Worm (Caenorhabditis elegans) whole organism, L3 larva: ENCODE results near the gene rpb-4.
"Not testable (repeated sequence)": the region's sequence is repeated elsewhere in the genome, so short reads cannot be mapped to it uniquely, and the experiment has no call there.

Experiments
- ZK546.5 ChIP-seq: sonication (generic microtip); optimal IDR thresholded peaks from 2 replicates; lab custom pipeline; 2017; ENCODE audit warnings: missing biosample characterization, missing genetic modification characterization
- ama-1 ChIP-seq: fragments of 150-350 bp; optimal IDR thresholded peaks from 2 replicates; lab custom pipeline; 2018
- ceh-16 ChIP-seq: sonication (generic microtip); optimal IDR thresholded peaks from 2 replicates; lab custom pipeline; 2017; ENCODE audit warnings: missing biosample characterization, missing genetic modification characterization
- ceh-9 ChIP-seq: sonication (generic microtip); optimal IDR thresholded peaks from 2 replicates; lab custom pipeline; 2018; ENCODE audit warnings: missing biosample characterization, missing genetic modification characterization
- daf-12 ChIP-seq: fragments of 150-350 bp; optimal IDR thresholded peaks from 2 replicates; lab custom pipeline; 2014; ENCODE audit warnings: missing biosample characterization, missing genetic modification reagents, missing genetic modification characterization
- egl-27 ChIP-seq: sonication (generic microtip); optimal IDR thresholded peaks from 4 replicates; lab custom pipeline; 2017; ENCODE audit warnings: missing biosample characterization, missing genetic modification reagents, missing genetic modification characterization
- elt-1 ChIP-seq: fragments of 150-350 bp; optimal IDR thresholded peaks from 2 replicates; lab custom pipeline; 2014; ENCODE audit warnings: missing biosample characterization, missing genetic modification characterization
- elt-2 ChIP-seq: sonication (generic microtip); optimal IDR thresholded peaks from 2 replicates; lab custom pipeline; 2016; ENCODE audit warnings: missing genetic modification reagents, mild to moderate bottlenecking, missing genetic modification characterization, missing compliant biosample characterization
- fos-1 ChIP-seq: fragments of 150-350 bp; optimal IDR thresholded peaks from 2 replicates; lab custom pipeline; 2014; ENCODE audit warnings: missing biosample characterization, missing genetic modification characterization
- lin-39 ChIP-seq: fragments of 150-350 bp; optimal IDR thresholded peaks from 2 replicates; lab custom pipeline; 2018; ENCODE audit warnings: missing biosample characterization, missing genetic modification reagents, missing genetic modification characterization
- mml-1 ChIP-seq: fragments of 150-350 bp; sonication (generic microtip); optimal IDR thresholded peaks from 3 replicates; lab custom pipeline; 2014; ENCODE audit warnings: missing biosample characterization, missing genetic modification characterization
- nfya-1 ChIP-seq: sonication (generic microtip); optimal IDR thresholded peaks from 2 replicates; lab custom pipeline; 2017; ENCODE audit warnings: missing genetic modification characterization, mild to moderate bottlenecking, missing compliant biosample characterization, antibody characterized with exemption, moderate library complexity; ENCODE audit not compliant: insufficient read depth
- nhr-11 ChIP-seq: fragments of 150-350 bp; optimal IDR thresholded peaks from 2 replicates; lab custom pipeline; 2014; ENCODE audit warnings: missing biosample characterization, missing genetic modification characterization
- nhr-237 ChIP-seq: fragments of 150-350 bp; optimal IDR thresholded peaks from 2 replicates; lab custom pipeline; 2014; ENCODE audit warnings: missing biosample characterization, missing genetic modification characterization
- nhr-28 ChIP-seq: fragments of 150-350 bp; optimal IDR thresholded peaks from 2 replicates; lab custom pipeline; 2014; ENCODE audit warnings: missing biosample characterization, missing genetic modification characterization
- nhr-43 ChIP-seq: sonication (generic microtip); optimal IDR thresholded peaks from 2 replicates; lab custom pipeline; 2016; ENCODE audit warnings: mild to moderate bottlenecking, missing genetic modification characterization, missing compliant biosample characterization; ENCODE audit not compliant: poor library complexity, severe bottlenecking
- nhr-76 ChIP-seq: fragments of 150-350 bp; sonication (generic microtip); optimal IDR thresholded peaks from 5 replicates; lab custom pipeline; 2014; ENCODE audit warnings: missing biosample characterization, missing genetic modification characterization
- nhr-77 ChIP-seq: fragments of 150-350 bp; optimal IDR thresholded peaks from 2 replicates; lab custom pipeline; 2014; ENCODE audit warnings: missing biosample characterization, missing genetic modification characterization
- pha-4 ChIP-seq: fragments of 150-350 bp; optimal IDR thresholded peaks from 2 replicates; lab custom pipeline; 2014; ENCODE audit warnings: missing biosample characterization, missing genetic modification reagents, missing genetic modification characterization
- sea-2 ChIP-seq: fragments of 150-350 bp; sonication (generic microtip); optimal IDR thresholded peaks from 4 replicates; lab custom pipeline; 2014; ENCODE audit warnings: missing biosample characterization, missing genetic modification reagents, missing genetic modification characterization
- skn-1 ChIP-seq: fragments of 150-350 bp; optimal IDR thresholded peaks from 2 replicates; lab custom pipeline; 2014; ENCODE audit warnings: missing biosample characterization, missing genetic modification characterization
- snpc-4 ChIP-seq: fragments of 150-350 bp; optimal IDR thresholded peaks from 2 replicates; lab custom pipeline; 2014; ENCODE audit warnings: missing biosample characterization, missing genetic modification characterization
- tbx-2 ChIP-seq: sonication (generic microtip); optimal IDR thresholded peaks from 2 replicates; lab custom pipeline; 2016; ENCODE audit warnings: mild to moderate bottlenecking, missing genetic modification characterization, missing compliant biosample characterization
- unc-62 ChIP-seq: fragments of 150-350 bp; sonication (generic microtip); optimal IDR thresholded peaks from 4 replicates; lab custom pipeline; 2014; ENCODE audit warnings: missing biosample characterization, missing genetic modification reagents, missing genetic modification characterization
- zag-1 ChIP-seq: fragments of 150-350 bp; optimal IDR thresholded peaks from 2 replicates; lab custom pipeline; 2014; ENCODE audit warnings: missing biosample characterization, missing genetic modification characterization
- ztf-11 ChIP-seq: fragments of 150-350 bp; optimal IDR thresholded peaks from 2 replicates; lab custom pipeline; 2014; ENCODE audit warnings: missing biosample characterization, missing genetic modification characterization
- ztf-4 ChIP-seq: fragments of 150-350 bp; optimal IDR thresholded peaks from 2 replicates; lab custom pipeline; 2014; ENCODE audit warnings: missing biosample characterization, missing genetic modification characterization

The rpb-4 gene

ce11 chrII:7363990-7364455, 10.3 kb upstream of the rpb-4 start, which contains the start of gene msra-1 (continued):
- TF ChIP-seq ztf-11: no peak
- no peak for TF ChIP-seq unc-62
- no peak for TF ChIP-seq ztf-4 (tag; lab: Kevin White, UChicago)
- TF ChIP-seq ama-1 (lab: Kevin White, UChicago): no peak
- TF ChIP-seq nhr-237 (tag; lab: Kevin White, UChicago): no peak

ce11 chrII:7368761-7369160, 5.5 kb upstream of the rpb-4 start, which contains the start of gene F43E2.6:
TSS of gene F43E2.6 (minus strand) at chrII:7368861.
- TF ChIP-seq nhr-237 (tag; lab: Kevin White, UChicago): no peak
- TF ChIP-seq nhr-28 (tag; lab: Kevin White, UChicago): no peak
- TF ChIP-seq ztf-11: no peak
- no peak for TF ChIP-seq ceh-16 (tag; lab: Kevin White, UChicago)
- no peak for TF ChIP-seq fos-1 (tag; lab: Kevin White, UChicago)
- TF ChIP-seq daf-12 (tag; lab: Kevin White, UChicago): no peak
- TF ChIP-seq ZK546.5 (tag; lab: Kevin White, UChicago): no peak
- TF ChIP-seq zag-1 (tag; lab: Kevin White, UChicago): no peak
- TF ChIP-seq snpc-4 (tag; lab: Kevin White, UChicago): no peak

DNA sequence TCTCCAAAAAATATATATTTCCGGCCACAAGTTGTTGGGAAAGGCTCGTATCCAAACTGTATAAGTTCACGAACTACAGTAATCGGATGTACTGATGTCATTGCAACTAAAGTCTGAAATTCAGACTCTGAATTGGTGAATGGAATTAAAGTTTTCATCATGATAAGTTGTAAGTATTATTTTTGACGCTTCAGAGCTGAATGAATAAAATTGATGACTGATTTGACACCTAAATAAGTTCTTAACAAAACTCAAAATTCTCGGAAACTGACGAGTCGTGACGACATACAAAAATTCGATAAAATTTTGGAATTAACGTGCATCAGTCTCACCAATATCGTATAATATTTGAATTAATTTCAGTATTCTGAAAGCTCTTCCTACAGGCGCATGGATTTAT, 4.1 kb upstream of the rpb-4 start, which contains the start of gene F43E2.11:
F43E2.11 (minus strand) TSS at position 101 of the 400 bp plus-strand sequence.
- TF ChIP-seq ceh-9 (tag; lab: Kevin White, UChicago); ztf-11; nhr-43 (tag; lab: Kevin White, UChicago): not testable (repeated sequence)

ce11 chrII:7374980-7375379, 685 bp downstream of the rpb-4 start, which contains the start of gene F43E2.1:
TSS of gene F43E2.1 (plus strand) at chrII:7375280.
- no peak for TF ChIP-seq nhr-77 (tag; lab: Kevin White, UChicago)
- no peak for TF ChIP-seq nhr-76 (tag; lab: Kevin White, UChicago)
- no peak for TF ChIP-seq nfya-1 (tag; lab: Kevin White, UChicago)
- no peak for TF ChIP-seq ama-1 (lab: Kevin White, UChicago)
- TF ChIP-seq ceh-16 (tag; lab: Kevin White, UChicago): no peak
- no peak for TF ChIP-seq skn-1
- TF ChIP-seq, all 47 proteins: peak for 0

ce11 chrII:7379021-7379420, 4.7 kb downstream of the rpb-4 start, which contains the start of gene C07D10.6:
TSS of gene C07D10.6 (plus strand) at chrII:7379321.
- no peak for TF ChIP-seq pha-4 (tag; lab: Kevin White, UChicago)
- no peak for TF ChIP-seq elt-1
- TF ChIP-seq egl-27: no peak
- no peak for TF ChIP-seq nhr-77 (tag; lab: Kevin White, UChicago)
- no peak for TF ChIP-seq ama-1 (lab: Kevin White, UChicago)

ce11 chrII:7381142-7381611, 6.9 kb downstream of the rpb-4 start, which contains the start of gene C07D10.5:
TSS of gene C07D10.5 (plus strand) at chrII:7381561.
- TF ChIP-seq snpc-4 (tag; lab: Kevin White, UChicago) (no peak), tbx-2 (tag; lab: Kevin White, UChicago) (no peak), nhr-11 (tag; lab: Kevin White, UChicago) (no peak), lin-39 (no peak), ZK546.5 (tag; lab: Kevin White, UChicago) (no peak), zag-1 (tag; lab: Kevin White, UChicago) (no peak), nhr-77 (tag; lab: Kevin White, UChicago) (no peak), nhr-28 (tag; lab: Kevin White, UChicago) (no peak), ceh-9 (tag; lab: Kevin White, UChicago) (no peak)
- TF ChIP-seq, all 47 proteins: peak for 0

DNA sequence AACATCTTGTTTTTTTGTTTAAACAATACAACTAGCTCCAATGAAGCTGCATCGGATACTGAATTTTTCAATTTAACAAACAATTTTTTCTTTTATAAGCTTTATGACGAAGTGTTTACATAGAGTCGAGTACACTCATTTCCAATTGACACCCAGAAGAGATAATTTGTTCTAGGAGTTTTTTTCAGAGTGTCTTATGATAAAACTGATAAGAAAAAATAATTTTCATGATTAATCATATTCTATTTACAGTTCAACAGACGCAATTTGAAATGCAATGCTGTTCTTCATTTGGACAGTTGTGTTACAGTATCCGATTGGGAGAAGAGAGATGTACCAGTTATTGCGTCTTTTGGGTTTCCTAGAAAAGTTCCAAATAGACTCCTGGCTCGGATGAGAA, 7.7 kb downstream of the rpb-4 start:
- TF ChIP-seq pha-4 (tag; lab: Kevin White, UChicago) (peak; percentile 55), skn-1 (no peak), sea-2 (GFP tag; lab: Kevin White, UChicago) (no peak), mml-1 (tag; lab: Kevin White, UChicago) (no peak), ztf-11 (no peak), elt-2 (tag; lab: Kevin White, UChicago) (peak; percentile 66)
- TF ChIP-seq, all 47 proteins: peak for 2
